Fruit fly (Drosophila melanogaster) Kc167 (cell line): ENCODE data around the gene Mst36Fb.

Source experiments
- Myc ChIP-seq: fragments of >200 bp; optimal IDR thresholded peaks from 2 replicates; lab custom pipeline; 2017; ENCODE audit warnings: missing external identifiers
- Sin3A ChIP-seq: fragments of >200 bp; optimal IDR thresholded peaks from 2 replicates; lab custom pipeline; 2018; ENCODE audit warnings: missing external identifiers
- h ChIP-seq: fragments of >200 bp; optimal IDR thresholded peaks from 3 replicates; lab custom pipeline; 2018; ENCODE audit warnings: missing external identifiers
- insv ChIP-seq: fragments of >200 bp; optimal IDR thresholded peaks from 3 replicates; lab custom pipeline; 2018; ENCODE audit warnings: missing external identifiers
- psq ChIP-seq: fragments of >200 bp; optimal IDR thresholded peaks from 2 replicates; lab custom pipeline; 2017; ENCODE audit warnings: missing external identifiers
- ttk ChIP-seq: sonication (Bioruptor generic); optimal IDR thresholded peaks from 2 replicates; lab custom pipeline; 2017; ENCODE audit warnings: missing external identifiers

DNA sequence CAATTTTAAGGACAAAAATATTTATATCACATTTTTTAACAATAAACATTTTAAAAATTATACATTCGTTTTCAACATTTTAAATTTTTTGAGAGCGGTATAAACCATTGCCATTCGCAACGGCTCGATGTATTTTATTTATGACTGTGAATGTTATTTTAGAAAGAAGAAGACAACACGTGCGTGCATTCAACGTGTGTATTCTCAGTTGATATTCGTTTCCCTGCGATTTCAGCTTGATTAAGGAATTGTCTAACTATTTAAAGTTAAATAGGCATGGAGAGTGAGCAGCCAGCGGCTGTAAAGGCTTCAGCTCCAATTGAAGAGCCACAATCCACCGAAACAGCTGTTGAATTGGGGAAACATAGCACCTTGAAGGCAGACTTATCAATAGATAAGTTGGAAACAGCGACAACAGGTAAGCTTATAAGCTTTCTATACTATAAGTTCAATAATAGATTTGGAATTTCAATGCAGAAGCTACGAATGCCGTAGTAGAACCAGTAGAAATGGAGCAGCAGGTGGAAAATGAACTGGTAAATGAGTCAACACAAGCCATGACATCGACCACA, 23.8 kb upstream of the Mst36Fb start, which contains the start of gene CG10341:
- TF ChIP-seq psq (lab: Kevin White, UChicago) (no peak), Myc (lab: Kevin White, UChicago) (no peak), ttk (lab: Kevin White, UChicago) (no peak), insv (lab: Kevin White, UChicago) (no peak), Sin3A (lab: Kevin White, UChicago) (no peak), h (lab: Kevin White, UChicago) (no peak)
